Fruit fly (Drosophila melanogaster) whole organism, embryonic: ENCODE measurements around the gene RPA3.
A peak's percentile ranks its signal among the peaks of the same experiment; 100 is the strongest.

Experiments used
- Abd-B ChIP-seq: fragments of 200-800 bp; sonication (Bioruptor generic); optimal IDR thresholded peaks from 2 replicates; lab custom pipeline; 2018; ENCODE audit warnings: missing biosample characterization, mild to moderate bottlenecking, missing genetic modification characterization, moderate library complexity
- CG10209 ChIP-seq: fragments of 200-800 bp; sonication (Bioruptor generic); optimal IDR thresholded peaks from 3 replicates; lab custom pipeline; 2017; ENCODE audit warnings: missing biosample characterization, mild to moderate bottlenecking, missing genetic modification characterization, missing genetic modification reagents
- CG10267 ChIP-seq: fragments of 200-800 bp; sonication (Bioruptor generic); optimal IDR thresholded peaks from 2 replicates; lab custom pipeline; 2018; ENCODE audit warnings: missing biosample characterization, mild to moderate bottlenecking, missing genetic modification characterization, moderate library complexity
- CG11085 ChIP-seq: fragments of 200-800 bp; sonication (Bioruptor generic); IDR thresholded peaks from 2 replicates; pipeline ENCODE4 v1.3.6; 2022; ENCODE audit warnings: missing biosample characterization, missing genetic modification characterization
- CG16813 ChIP-seq: fragments of 200-800 bp; sonication (Bioruptor generic); IDR thresholded peaks from 3 replicates; pipeline ENCODE4 v1.3.6; 2022; ENCODE audit warnings: missing biosample characterization, missing genetic modification characterization; ENCODE audit not compliant: partially characterized antibody
- CG2120 ChIP-seq: fragments of 200-800 bp; sonication (Bioruptor generic); optimal IDR thresholded peaks from 3 replicates; lab custom pipeline; 2016; ENCODE audit warnings: missing biosample characterization, missing genetic modification characterization
- CG31388 ChIP-seq: fragments of 200-800 bp; sonication (Bioruptor generic); optimal IDR thresholded peaks from 2 replicates; lab custom pipeline; 2016; ENCODE audit warnings: missing biosample characterization, missing genetic modification characterization
- CG32532 ChIP-seq: fragments of 200-800 bp; sonication (Bioruptor generic); IDR thresholded peaks from 2 replicates; pipeline ENCODE4 v1.3.6; 2022; ENCODE audit warnings: missing biosample characterization, missing genetic modification characterization
- CG32772 ChIP-seq: fragments of 200-800 bp; sonication (Bioruptor generic); IDR thresholded peaks from 2 replicates; pipeline ENCODE4 v1.3.6; 2022; ENCODE audit warnings: missing biosample characterization, missing genetic modification characterization
- CG3995 ChIP-seq: fragments of 200-800 bp; sonication (Bioruptor generic); optimal IDR thresholded peaks from 3 replicates; lab custom pipeline; 2016; ENCODE audit warnings: missing biosample characterization, missing genetic modification characterization
- CG42726 ChIP-seq: fragments of 200-800 bp; sonication (Bioruptor generic); IDR thresholded peaks from 2 replicates; pipeline ENCODE4 v1.3.6; 2022; ENCODE audit warnings: missing biosample characterization, missing genetic modification characterization; ENCODE audit not compliant: partially characterized antibody
- CG5245 ChIP-seq: fragments of 200-800 bp; sonication (Bioruptor generic); optimal IDR thresholded peaks from 3 replicates; lab custom pipeline; 2016; ENCODE audit warnings: missing biosample characterization, missing genetic modification characterization
- CG8765 ChIP-seq: fragments of 200-800 bp; sonication (Bioruptor generic); IDR thresholded peaks from 2 replicates; pipeline ENCODE4 v1.3.6; 2022; ENCODE audit warnings: missing biosample characterization, missing genetic modification characterization
- CHES-1-like ChIP-seq: fragments of 200-800 bp; sonication (Bioruptor generic); optimal IDR thresholded peaks from 2 replicates; lab custom pipeline; 2016; ENCODE audit warnings: missing biosample characterization, missing genetic modification characterization
- D19B ChIP-seq: fragments of 200-800 bp; sonication (Bioruptor generic); optimal IDR thresholded peaks from 2 replicates; lab custom pipeline; 2017; ENCODE audit warnings: missing biosample characterization, mild to moderate bottlenecking, missing genetic modification characterization
- Dref ChIP-seq: fragments of 200-800 bp; sonication (Bioruptor generic); IDR thresholded peaks from 2 replicates; pipeline ENCODE4 v1.3.6; 2022; ENCODE audit warnings: missing biosample characterization, missing genetic modification characterization
- E2f2 ChIP-seq: fragments of 200-800 bp; sonication (Bioruptor generic); IDR thresholded peaks from 2 replicates; pipeline ENCODE4 v1.3.6; 2022; ENCODE audit warnings: missing biosample characterization, missing genetic modification characterization
- Fer3 ChIP-seq: fragments of 200-800 bp; sonication (Bioruptor generic); optimal IDR thresholded peaks from 2 replicates; lab custom pipeline; 2018; ENCODE audit warnings: missing biosample characterization, mild to moderate bottlenecking, missing genetic modification characterization, moderate library complexity
- Gug ChIP-seq: fragments of 200-800 bp; sonication (Bioruptor generic); IDR thresholded peaks from 4 replicates; pipeline ENCODE4 v1.3.6; 2022; ENCODE audit warnings: missing biosample characterization, missing genetic modification characterization
- Hand ChIP-seq: fragments of 200-800 bp; sonication (Bioruptor generic); optimal IDR thresholded peaks from 2 replicates; lab custom pipeline; 2017; ENCODE audit warnings: mild to moderate bottlenecking, missing biosample characterization, missing genetic modification reagents, missing genetic modification characterization
- Jarid2 ChIP-seq: fragments of 200-800 bp; sonication (Bioruptor generic); optimal IDR thresholded peaks from 3 replicates; lab custom pipeline; 2017; ENCODE audit warnings: mild to moderate bottlenecking, missing biosample characterization, missing genetic modification reagents, missing genetic modification characterization
- Kr ChIP-seq: fragments of 200-800 bp; sonication (Bioruptor generic); optimal IDR thresholded peaks from 2 replicates; lab custom pipeline; 2017; ENCODE audit warnings: missing biosample characterization, mild to moderate bottlenecking, missing genetic modification characterization
- MBD-R2 ChIP-seq: fragments of 200-800 bp; sonication (Bioruptor generic); IDR thresholded peaks from 2 replicates; pipeline ENCODE4 v1.3.6; 2022; ENCODE audit warnings: missing biosample characterization, missing genetic modification characterization
- Meics ChIP-seq: fragments of 200-800 bp; sonication (Bioruptor generic); optimal IDR thresholded peaks from 2 replicates; lab custom pipeline; 2017; ENCODE audit warnings: missing biosample characterization, mild to moderate bottlenecking, missing genetic modification characterization
- Myb ChIP-seq: fragments of 200-800 bp; sonication (Bioruptor generic); optimal IDR thresholded peaks from 2 replicates; lab custom pipeline; 2016; ENCODE audit warnings: missing biosample characterization, missing genetic modification characterization
- NC2α ChIP-seq: fragments of 200-800 bp; sonication (Bioruptor generic); optimal IDR thresholded peaks from 2 replicates; lab custom pipeline; 2016; ENCODE audit warnings: missing biosample characterization, missing genetic modification characterization
- Ptx1 ChIP-seq: fragments of 200-800 bp; sonication (Bioruptor generic); IDR thresholded peaks from 2 replicates; pipeline ENCODE4 v1.3.6; 2022; ENCODE audit warnings: missing biosample characterization, missing genetic modification characterization
- Rfx ChIP-seq: fragments of 200-800 bp; sonication (Bioruptor generic); IDR thresholded peaks from 2 replicates; pipeline ENCODE4 v1.3.6; 2022; ENCODE audit warnings: missing biosample characterization, missing genetic modification characterization
- Side ChIP-seq: fragments of 200-800 bp; sonication (Bioruptor generic); optimal IDR thresholded peaks from 2 replicates; lab custom pipeline; 2016; ENCODE audit warnings: missing biosample characterization, missing genetic modification characterization
- Six4 ChIP-seq: fragments of 200-800 bp; sonication (Bioruptor generic); optimal IDR thresholded peaks from 2 replicates; lab custom pipeline; 2016; ENCODE audit warnings: missing biosample characterization, missing genetic modification characterization
- amos ChIP-seq: fragments of 200-800 bp; sonication (Bioruptor generic); IDR thresholded peaks from 2 replicates; pipeline ENCODE4 v1.3.6; 2022; ENCODE audit warnings: missing biosample characterization, missing genetic modification characterization; ENCODE audit not compliant: partially characterized antibody
- bcd ChIP-seq: fragments of 200-800 bp; sonication (Bioruptor generic); optimal IDR thresholded peaks from 2 replicates; lab custom pipeline; 2017; ENCODE audit warnings: missing biosample characterization, mild to moderate bottlenecking, missing genetic modification characterization
- br ChIP-seq: fragments of >200 bp; optimal IDR thresholded peaks from 2 replicates; lab custom pipeline; 2017
- cg ChIP-seq: fragments of 200-800 bp; sonication (Bioruptor generic); optimal IDR thresholded peaks from 3 replicates; lab custom pipeline; 2019; ENCODE audit warnings: missing biosample characterization, mild to moderate bottlenecking, missing genetic modification characterization, moderate library complexity
- chinmo ChIP-seq: fragments of 200-800 bp; sonication (Bioruptor generic); IDR thresholded peaks from 4 replicates; pipeline ENCODE4 v1.3.6; 2022; ENCODE audit warnings: missing biosample characterization, missing genetic modification characterization; ENCODE audit not compliant: partially characterized antibody
- ci ChIP-seq: fragments of 200-800 bp; sonication (Bioruptor generic); IDR thresholded peaks from 3 replicates; pipeline ENCODE4 v1.3.6; 2022; ENCODE audit warnings: missing biosample characterization, missing genetic modification characterization
- gfzf ChIP-seq: fragments of 200-800 bp; sonication (Bioruptor generic); optimal IDR thresholded peaks from 2 replicates; lab custom pipeline; 2016; ENCODE audit warnings: missing biosample characterization, mild to moderate bottlenecking, missing genetic modification characterization, moderate library complexity
- grn ChIP-seq: fragments of 200-800 bp; sonication (Bioruptor generic); optimal IDR thresholded peaks from 3 replicates; lab custom pipeline; 2017; ENCODE audit warnings: missing biosample characterization, missing genetic modification characterization
- kay ChIP-seq: fragments of 200-800 bp; sonication (Bioruptor generic); optimal IDR thresholded peaks from 2 replicates; lab custom pipeline; 2016; ENCODE audit warnings: missing biosample characterization, missing genetic modification characterization
- ken ChIP-seq: fragments of 200-800 bp; sonication (Bioruptor generic); IDR thresholded peaks from 3 replicates; pipeline ENCODE4 v1.3.6; 2022; ENCODE audit warnings: missing biosample characterization, missing genetic modification characterization
- klu ChIP-seq: fragments of 200-800 bp; sonication (Bioruptor generic); IDR thresholded peaks from 2 replicates; pipeline ENCODE4 v1.3.6; 2022; ENCODE audit warnings: missing biosample characterization, missing genetic modification characterization
- lab ChIP-seq: fragments of 200-800 bp; sonication (Bioruptor generic); optimal IDR thresholded peaks from 3 replicates; lab custom pipeline; 2017; ENCODE audit warnings: missing biosample characterization, missing genetic modification characterization, mild to moderate bottlenecking, moderate library complexity, missing genetic modification reagents
- psq ChIP-seq: fragments of 200-800 bp; sonication (Bioruptor generic); optimal IDR thresholded peaks from 2 replicates; lab custom pipeline; 2017; ENCODE audit warnings: missing biosample characterization, missing genetic modification characterization
- sob ChIP-seq: fragments of 200-800 bp; sonication (Bioruptor generic); IDR thresholded peaks from 2 replicates; pipeline ENCODE4 v1.3.6; 2022; ENCODE audit warnings: missing biosample characterization, missing genetic modification characterization
- tio ChIP-seq: fragments of 200-800 bp; sonication (Bioruptor generic); optimal IDR thresholded peaks from 2 replicates; lab custom pipeline; 2017; ENCODE audit warnings: missing biosample characterization, missing genetic modification characterization, inconsistent platforms
- tx ChIP-seq: fragments of 200-800 bp; sonication (Bioruptor generic); optimal IDR thresholded peaks from 2 replicates; lab custom pipeline; 2016; ENCODE audit warnings: missing biosample characterization, missing genetic modification characterization
- usp ChIP-seq: fragments of >200 bp; optimal IDR thresholded peaks from 2 replicates; lab custom pipeline; 2017; ENCODE audit warnings: missing biosample characterization, missing genetic modification characterization
- vfl ChIP-seq: fragments of 200-800 bp; sonication (Bioruptor generic); optimal IDR thresholded peaks from 2 replicates; lab custom pipeline; 2016; ENCODE audit warnings: missing biosample characterization, missing genetic modification characterization
- vvl ChIP-seq: fragments of 200-800 bp; sonication (Bioruptor generic); IDR thresholded peaks from 2 replicates; pipeline ENCODE4 v1.3.6; 2022; ENCODE audit warnings: missing biosample characterization, missing genetic modification characterization
- zen ChIP-seq: fragments of 200-800 bp; sonication (Bioruptor generic); optimal IDR thresholded peaks from 3 replicates; lab custom pipeline; 2018; ENCODE audit warnings: missing biosample characterization, mild to moderate bottlenecking, missing genetic modification characterization, moderate library complexity
- zfh1 ChIP-seq: fragments of 200-800 bp; sonication (Bioruptor generic); IDR thresholded peaks from 3 replicates; pipeline ENCODE4 v1.3.6; 2022; ENCODE audit warnings: missing biosample characterization, missing genetic modification characterization

Gene RPA3

DNA sequence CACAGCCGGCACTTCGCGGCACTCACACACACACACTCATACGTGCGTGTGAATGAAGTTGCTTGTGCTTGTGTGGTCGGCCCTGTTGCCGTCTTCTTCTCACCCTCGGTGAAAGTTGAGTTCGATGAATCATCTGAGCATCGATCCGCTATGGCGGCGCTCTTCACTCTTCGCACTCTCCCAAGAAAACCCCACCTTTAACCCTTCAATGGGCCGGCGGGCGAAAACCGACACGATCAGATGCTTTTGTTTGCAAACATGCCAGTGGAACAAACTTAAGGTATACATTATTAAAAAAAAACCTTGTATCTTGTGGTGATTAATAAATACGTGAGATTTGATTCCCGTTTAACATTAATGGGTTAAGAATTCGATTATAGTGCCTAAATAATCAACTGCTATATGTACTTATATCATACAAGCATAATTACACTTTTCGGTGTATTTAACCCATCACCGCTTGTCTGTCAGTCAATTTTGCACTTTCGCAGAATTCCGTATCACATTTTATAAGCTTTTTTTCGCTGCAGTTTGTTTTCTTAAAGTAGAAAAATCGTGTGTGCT lies 14.8 kb downstream of the RPA3 start (continued):
- TF ChIP-seq CG11085 (GFP tag; lab: Robert Waterston, UW): no peak
- no peak for TF ChIP-seq psq (GFP tag; lab: Kevin White, UChicago)
- TF ChIP-seq CG3995: no peak
- TF ChIP-seq Ptx1: no peak
- TF ChIP-seq sob (GFP tag; lab: Robert Waterston, UW): no peak
- no peak for TF ChIP-seq CG5245 (GFP tag; lab: Kevin White, UChicago)
- no peak for TF ChIP-seq CG10267 (tag; lab: Kevin White, UChicago)
- 0 out of 4 replicates have a peak, but pooled peaks have one; percentile 36 for TF ChIP-seq chinmo (GFP tag; lab: Robert Waterston, UW)
- TF ChIP-seq lab (GFP tag; lab: Kevin White, UChicago): no peak
- peak; percentile 46 for TF ChIP-seq CG2120
- no peak for TF ChIP-seq bcd (GFP tag; lab: Kevin White, UChicago)
- no peak for TF ChIP-seq klu (GFP tag; lab: Robert Waterston, UW)
- no peak for TF ChIP-seq tx (GFP tag; lab: Kevin White, UChicago)
- TF ChIP-seq CG31388 (GFP tag; lab: Kevin White, UChicago): no peak
- no peak for TF ChIP-seq Fer3
- no peak for TF ChIP-seq CG10209 (GFP tag; lab: Kevin White, UChicago)
- TF ChIP-seq NC2α (GFP tag; lab: Kevin White, UChicago): no peak
- TF ChIP-seq CHES-1-like (GFP tag; lab: Kevin White, UChicago): peak; percentile 15
- no peak for TF ChIP-seq Kr
- no peak for TF ChIP-seq usp (GFP tag; lab: Kevin White, UChicago)
- peak; percentile 31; the same call in 1 of the 2 replicates for TF ChIP-seq Rfx (GFP tag; lab: Robert Waterston, UW)
- no peak for TF ChIP-seq zen (tag; lab: Kevin White, UChicago)
- no peak for TF ChIP-seq Side
- no peak for TF ChIP-seq vfl (GFP tag; lab: Kevin White, UChicago)
- TF ChIP-seq Abd-B (GFP tag; lab: Kevin White, UChicago): no peak
- peak; percentile 81 for TF ChIP-seq cg
- TF ChIP-seq CG8765 (GFP tag; lab: Robert Waterston, UW): no peak
- TF ChIP-seq D19B: no peak
- TF ChIP-seq br (lab: Kevin White, UChicago): no peak
- no peak for TF ChIP-seq Meics (GFP tag; lab: Kevin White, UChicago)
- no peak for TF ChIP-seq Six4
- TF ChIP-seq Hand (GFP tag; lab: Kevin White, UChicago): no peak
- TF ChIP-seq kay (GFP tag; lab: Kevin White, UChicago): peak; percentile 77
- TF ChIP-seq tio (GFP tag; lab: Kevin White, UChicago): no peak

DNA sequence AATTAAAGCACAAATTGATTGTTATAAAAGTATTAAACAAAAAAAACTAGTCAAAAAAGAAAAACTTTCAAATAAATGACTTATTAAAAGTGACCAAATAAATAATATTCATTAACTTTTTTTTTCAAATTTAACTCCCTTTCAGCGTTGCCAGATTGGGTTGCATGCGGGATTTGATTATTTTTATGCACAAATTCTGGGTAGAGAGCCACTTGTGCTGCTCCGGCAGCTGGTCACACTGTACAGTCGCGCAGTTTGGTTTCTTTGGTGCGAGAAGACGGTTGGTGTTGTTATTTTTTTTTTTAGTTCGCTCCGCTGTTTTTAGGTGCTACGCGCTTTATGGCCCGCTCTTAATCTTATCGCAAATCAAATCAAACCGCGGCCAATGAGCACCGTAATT lies 16.1 kb downstream of the RPA3 start, which contains the start of gene rho-4:
Gene rho-4, plus strand, starts transcription at position 250 of the 400 bp plus-strand sequence.
- TF ChIP-seq MBD-R2 (peak; percentile 42), gfzf (peak; percentile 53), Dref (GFP tag; lab: Robert Waterston, UW) (peak; percentile 45), zfh1 (GFP tag; lab: Robert Waterston, UW) (0 out of 3 replicates have a peak, but pooled peaks have one; percentile 6), Gug (GFP tag; lab: Robert Waterston, UW) (0 out of 4 replicates have a peak, but pooled peaks have one; percentile 2), amos (GFP tag; lab: Robert Waterston, UW) (peak; percentile 45; the same call in 1 of the 2 replicates), vvl (GFP tag; lab: Robert Waterston, UW) (peak; percentile 20; the same call in 1 of the 2 replicates), ci (GFP tag; lab: Robert Waterston, UW) (peak; percentile 39; the same call in 1 of the 3 replicates), CG42726 (GFP tag; lab: Robert Waterston, UW) (0 out of 2 replicates have a peak, but pooled peaks have one; percentile 28), ken (0 out of 3 replicates have a peak, but pooled peaks have one; percentile 20), E2f2 (peak; percentile 82), CG32532 (peak; percentile 26; the same call in 1 of the 2 replicates), CG32772 (GFP tag; lab: Robert Waterston, UW) (0 out of 2 replicates have a peak, but pooled peaks have one; percentile 29), Rfx (GFP tag; lab: Robert Waterston, UW) (peak; percentile 26; the same call in 1 of the 2 replicates), sob (GFP tag; lab: Robert Waterston, UW) (0 out of 2 replicates have a peak, but pooled peaks have one; percentile 23), CG16813 (0 out of 3 replicates have a peak, but pooled peaks have one; percentile 12), Myb (GFP tag; lab: Kevin White, UChicago) (peak; percentile 16), Jarid2 (GFP tag; lab: Kevin White, UChicago) (peak; percentile 44), grn (GFP tag; lab: Kevin White, UChicago) (peak; percentile 39)
